Fruit fly (Drosophila melanogaster): ENCODE measurements around the gene Dnaaf6.

Dnaaf6 gene

dm6 chr3L:14733417-14733816, 48.8 kb downstream of the Dnaaf6 start, which contains the start of gene CG13471:
TSS of gene CG13471 (minus strand) at chr3L:14733517.
- TF ChIP-seq trem (tag; optimal IDR thresholded peaks at IDR 0.05) (no peak), Hand (GFP tag; optimal IDR thresholded peaks at IDR 0.05) (no peak), CHES-1-like (GFP tag; optimal IDR thresholded peaks at IDR 0.05) (no peak), HHEX (GFP tag; optimal IDR thresholded peaks at IDR 0.05) (no peak), CG16779 (GFP tag; IDR thresholded peaks at IDR 0.05) (no peak), Myb (GFP tag; optimal IDR thresholded peaks at IDR 0.05) (no peak), CG16815 (GFP tag; optimal IDR thresholded peaks at IDR 0.05) (no peak), CG8944 (GFP tag; optimal IDR thresholded peaks at IDR 0.05) (no peak), CG3995 (GFP tag; optimal IDR thresholded peaks at IDR 0.05) (no peak), jing (GFP tag; optimal IDR thresholded peaks at IDR 0.05) (no peak), Lpt (GFP tag; optimal IDR thresholded peaks at IDR 0.05) (no peak), dpn (GFP tag; optimal IDR thresholded peaks at IDR 0.05) (no peak), CG18011 (GFP tag; optimal IDR thresholded peaks at IDR 0.05) (no peak), Atf6 (GFP tag; IDR thresholded peaks at IDR 0.05) (no peak), nerfin-1 (tag; optimal IDR thresholded peaks at IDR 0.05) (no peak), mld (GFP tag; IDR thresholded peaks at IDR 0.05; ENCODE audit: partially characterized antibody) (no peak), btn (GFP tag; optimal IDR thresholded peaks at IDR 0.05) (no peak), CG4854 (GFP tag; optimal IDR thresholded peaks at IDR 0.05) (no peak)
